Worm (Caenorhabditis elegans) whole organism, L3 larva: Measurements from ENCODE around the gene ZC239.3.

Experiments used
- R02D3.7 ChIP-seq: fragments of 150-350 bp; optimal IDR thresholded peaks from 2 replicates; lab custom pipeline; 2014; ENCODE audit warnings: missing biosample characterization, missing genetic modification characterization
- ceh-28 ChIP-seq: fragments of 150-350 bp; optimal IDR thresholded peaks from 2 replicates; lab custom pipeline; 2014; ENCODE audit warnings: missing biosample characterization, missing genetic modification reagents, missing genetic modification characterization
- daf-12 ChIP-seq: fragments of 150-350 bp; optimal IDR thresholded peaks from 2 replicates; lab custom pipeline; 2014; ENCODE audit warnings: missing biosample characterization, missing genetic modification reagents, missing genetic modification characterization
- elt-2 ChIP-seq: sonication (generic microtip); optimal IDR thresholded peaks from 2 replicates; lab custom pipeline; 2016; ENCODE audit warnings: missing genetic modification reagents, mild to moderate bottlenecking, missing genetic modification characterization, missing compliant biosample characterization
- fos-1 ChIP-seq: fragments of 150-350 bp; optimal IDR thresholded peaks from 2 replicates; lab custom pipeline; 2014; ENCODE audit warnings: missing biosample characterization, missing genetic modification characterization
- mdl-1 ChIP-seq: fragments of 150-350 bp; optimal IDR thresholded peaks from 2 replicates; lab custom pipeline; 2014; ENCODE audit warnings: missing biosample characterization, missing genetic modification characterization
- nhr-25 ChIP-seq: sonication (generic microtip); optimal IDR thresholded peaks from 2 replicates; lab custom pipeline; 2017; ENCODE audit warnings: missing biosample characterization, missing genetic modification characterization
- nhr-76 ChIP-seq: fragments of 150-350 bp; sonication (generic microtip); optimal IDR thresholded peaks from 5 replicates; lab custom pipeline; 2014; ENCODE audit warnings: missing biosample characterization, missing genetic modification characterization
- unc-39 ChIP-seq: sonication (generic microtip); optimal IDR thresholded peaks from 4 replicates; lab custom pipeline; 2017; ENCODE audit warnings: missing biosample characterization, missing genetic modification characterization
- ztf-4 ChIP-seq: fragments of 150-350 bp; optimal IDR thresholded peaks from 2 replicates; lab custom pipeline; 2014; ENCODE audit warnings: missing biosample characterization, missing genetic modification characterization

- TF ChIP-seq unc-39 (tag; lab: Kevin White, UChicago) = no peak
- no peak for TF ChIP-seq elt-2 (tag; lab: Kevin White, UChicago)
- TF ChIP-seq ztf-4 (tag; lab: Kevin White, UChicago) = no peak
- TF ChIP-seq mdl-1 (tag; lab: Kevin White, UChicago) = no peak
- no peak for TF ChIP-seq nhr-25
- no peak for TF ChIP-seq daf-12 (tag; lab: Kevin White, UChicago)
- TF ChIP-seq fos-1 = no peak
- TF ChIP-seq ceh-28 = no peak
- TF ChIP-seq R02D3.7 (tag; lab: Kevin White, UChicago) = no peak
- no peak for TF ChIP-seq nhr-76 (tag; lab: Kevin White, UChicago)
Observed at ce11 chrII:3225780-3226179, 9.9 kb downstream of the ZC239.3 start, which contains the start of gene ZC239.17.
